Fruit fly (Drosophila melanogaster) whole organism, prepupa: ENCODE measurements around the gene Cp110.

Source experiments
- Blimp-1 ChIP-seq: fragments of 200-800 bp; sonication (Bioruptor generic); optimal IDR thresholded peaks from 3 replicates; lab custom pipeline; 2017; ENCODE audit warnings: missing biosample characterization, missing genetic modification characterization, mild to moderate bottlenecking, moderate library complexity, missing genetic modification reagents
- CG10669 ChIP-seq: fragments of 200-800 bp; sonication (Bioruptor generic); optimal IDR thresholded peaks from 3 replicates; lab custom pipeline; 2018; ENCODE audit warnings: missing biosample characterization, mild to moderate bottlenecking, missing genetic modification characterization, moderate library complexity
- CG11762 ChIP-seq: fragments of 200-800 bp; sonication (Bioruptor generic); optimal IDR thresholded peaks from 3 replicates; lab custom pipeline; 2016; ENCODE audit warnings: missing biosample characterization, missing genetic modification characterization; ENCODE audit not compliant: insufficient read depth
- CG1621 ChIP-seq: fragments of 200-800 bp; sonication (Bioruptor generic); optimal IDR thresholded peaks from 3 replicates; lab custom pipeline; 2018; ENCODE audit warnings: missing biosample characterization, mild to moderate bottlenecking, missing genetic modification characterization
- CG16779 ChIP-seq: fragments of 200-800 bp; sonication (Bioruptor generic); optimal IDR thresholded peaks from 3 replicates; lab custom pipeline; 2017; ENCODE audit warnings: missing biosample characterization, mild to moderate bottlenecking, missing genetic modification characterization
- CG3032 ChIP-seq: fragments of 200-800 bp; optimal IDR thresholded peaks from 2 replicates; lab custom pipeline; 2019; ENCODE audit warnings: missing biosample characterization, mild to moderate bottlenecking, missing genetic modification characterization, moderate library complexity
- CG31627 ChIP-seq: fragments of 200-800 bp; sonication (Bioruptor generic); optimal IDR thresholded peaks from 3 replicates; lab custom pipeline; 2016; ENCODE audit warnings: missing biosample characterization, missing genetic modification characterization
- CG32006 ChIP-seq: fragments of 200-800 bp; sonication (Bioruptor generic); optimal IDR thresholded peaks from 3 replicates; lab custom pipeline; 2017; ENCODE audit warnings: missing biosample characterization, mild to moderate bottlenecking, missing genetic modification characterization
- CG34406 ChIP-seq: fragments of 200-800 bp; sonication (Bioruptor generic); optimal IDR thresholded peaks from 3 replicates; lab custom pipeline; 2016; ENCODE audit warnings: missing biosample characterization, missing genetic modification characterization
- CG3919 ChIP-seq: fragments of 200-800 bp; sonication (Bioruptor generic); optimal IDR thresholded peaks from 3 replicates; lab custom pipeline; 2016; ENCODE audit warnings: missing biosample characterization, missing genetic modification characterization
- CG4318 ChIP-seq: fragments of 200-800 bp; sonication (Bioruptor generic); optimal IDR thresholded peaks from 3 replicates; lab custom pipeline; 2017; ENCODE audit warnings: missing biosample characterization, mild to moderate bottlenecking, missing genetic modification characterization
- CG6163 ChIP-seq: fragments of 200-800 bp; sonication (Bioruptor generic); IDR thresholded peaks from 3 replicates; pipeline ENCODE4 v1.3.6; 2022; ENCODE audit warnings: missing biosample characterization, missing genetic modification characterization
- CG6276 ChIP-seq: fragments of 200-800 bp; sonication (Bioruptor generic); optimal IDR thresholded peaks from 2 replicates; lab custom pipeline; 2017; ENCODE audit warnings: missing biosample characterization, mild to moderate bottlenecking, missing genetic modification characterization
- CG6808 ChIP-seq: fragments of 200-800 bp; sonication (Bioruptor generic); optimal IDR thresholded peaks from 3 replicates; lab custom pipeline; 2017; ENCODE audit warnings: missing biosample characterization, missing genetic modification characterization, mild to moderate bottlenecking, moderate library complexity, missing genetic modification reagents
- CG6854 ChIP-seq: fragments of 200-800 bp; sonication (Bioruptor generic); optimal IDR thresholded peaks from 2 replicates; lab custom pipeline; 2017; ENCODE audit warnings: missing biosample characterization, mild to moderate bottlenecking, missing genetic modification characterization
- CG7368 ChIP-seq: fragments of 200-800 bp; sonication (Bioruptor generic); optimal IDR thresholded peaks from 3 replicates; lab custom pipeline; 2016; ENCODE audit warnings: missing biosample characterization, missing genetic modification characterization
- CG8119 ChIP-seq: fragments of 200-800 bp; sonication (Bioruptor generic); IDR thresholded peaks from 3 replicates; pipeline ENCODE4 v1.3.6; 2022; ENCODE audit warnings: missing biosample characterization, missing genetic modification characterization
- CG8319 ChIP-seq: fragments of 200-800 bp; sonication (Bioruptor generic); optimal IDR thresholded peaks from 3 replicates; lab custom pipeline; 2016; ENCODE audit warnings: missing biosample characterization, missing genetic modification characterization
- Eip75B ChIP-seq: fragments of 200-800 bp; sonication (Bioruptor generic); optimal IDR thresholded peaks from 3 replicates; lab custom pipeline; 2016; ENCODE audit warnings: missing biosample characterization, missing genetic modification characterization
- Eip78C ChIP-seq: fragments of 200-800 bp; sonication (Bioruptor generic); peaks from one replicate; lab custom pipeline; 2016; ENCODE audit warnings: missing biosample characterization, missing genetic modification characterization
- Eip93F ChIP-seq: fragments of 200-800 bp; sonication (Bioruptor generic); optimal IDR thresholded peaks from 2 replicates; lab custom pipeline; 2016; ENCODE audit warnings: missing biosample characterization, mild to moderate bottlenecking, missing genetic modification characterization
- Ets96B ChIP-seq: fragments of 200-800 bp; optimal IDR thresholded peaks from 2 replicates; lab custom pipeline; 2019; ENCODE audit warnings: missing biosample characterization, mild to moderate bottlenecking, missing genetic modification characterization, moderate library complexity
- Hr38 ChIP-seq: sonication (Bioruptor generic); optimal IDR thresholded peaks from 2 replicates; lab custom pipeline; 2016; ENCODE audit warnings: missing biosample characterization, missing genetic modification characterization
- Hr39 ChIP-seq: fragments of 200-800 bp; sonication (Bioruptor generic); optimal IDR thresholded peaks from 2 replicates; lab custom pipeline; 2016; ENCODE audit warnings: missing biosample characterization, missing genetic modification characterization
- Hr4 ChIP-seq: fragments of 200-800 bp; sonication (Bioruptor generic); optimal IDR thresholded peaks from 3 replicates; lab custom pipeline; 2016; ENCODE audit warnings: missing biosample characterization, missing genetic modification characterization
- Lpt ChIP-seq: fragments of 200-800 bp; sonication (Bioruptor generic); optimal IDR thresholded peaks from 3 replicates; lab custom pipeline; 2016; ENCODE audit warnings: missing biosample characterization, missing genetic modification characterization
- OdsH ChIP-seq: fragments of 200-800 bp; sonication (Bioruptor generic); optimal IDR thresholded peaks from 3 replicates; lab custom pipeline; 2016; ENCODE audit warnings: missing biosample characterization, missing genetic modification characterization
- Sox102F ChIP-seq: fragments of 200-800 bp; sonication (Bioruptor generic); optimal IDR thresholded peaks from 2 replicates; lab custom pipeline; 2016; ENCODE audit warnings: missing biosample characterization, mild to moderate bottlenecking, missing genetic modification characterization
- Sox14 ChIP-seq: fragments of 200-800 bp; sonication (Bioruptor generic); optimal IDR thresholded peaks from 3 replicates; lab custom pipeline; 2016; ENCODE audit warnings: missing biosample characterization, missing genetic modification characterization
- cyc ChIP-seq: fragments of 200-800 bp; sonication (Bioruptor generic); optimal IDR thresholded peaks from 3 replicates; lab custom pipeline; 2016; ENCODE audit warnings: missing biosample characterization, missing genetic modification characterization
- dac ChIP-seq: fragments of 200-800 bp; sonication (Bioruptor generic); optimal IDR thresholded peaks from 2 replicates; lab custom pipeline; 2017; ENCODE audit warnings: missing biosample characterization, mild to moderate bottlenecking, missing genetic modification characterization
- dsx ChIP-seq: fragments of 200-800 bp; optimal IDR thresholded peaks from 3 replicates; lab custom pipeline; 2019; ENCODE audit warnings: missing biosample characterization, mild to moderate bottlenecking, missing genetic modification characterization, moderate library complexity; ENCODE audit not compliant: poor library complexity, severe bottlenecking
- eg ChIP-seq: fragments of 200-800 bp; sonication (Bioruptor generic); IDR thresholded peaks from 3 replicates; pipeline ENCODE4 v1.3.6; 2022; ENCODE audit warnings: missing biosample characterization, missing genetic modification characterization
- esn ChIP-seq: fragments of 200-800 bp; sonication (Bioruptor generic); optimal IDR thresholded peaks from 2 replicates; lab custom pipeline; 2016; ENCODE audit warnings: missing biosample characterization, mild to moderate bottlenecking, missing genetic modification characterization, moderate library complexity
- fd59A ChIP-seq: fragments of 200-800 bp; sonication (Bioruptor generic); optimal IDR thresholded peaks from 2 replicates; lab custom pipeline; 2017; ENCODE audit warnings: missing biosample characterization, mild to moderate bottlenecking, missing genetic modification characterization, missing genetic modification reagents
- fd85E ChIP-seq: fragments of 200-800 bp; sonication (Bioruptor generic); optimal IDR thresholded peaks from 3 replicates; lab custom pipeline; 2016; ENCODE audit warnings: missing biosample characterization, missing genetic modification characterization
- fkh ChIP-seq: fragments of 200-800 bp; sonication (Bioruptor generic); optimal IDR thresholded peaks from 3 replicates; lab custom pipeline; 2017; ENCODE audit warnings: missing biosample characterization, mild to moderate bottlenecking, missing genetic modification characterization, moderate library complexity
- lz ChIP-seq: fragments of 200-800 bp; sonication (Bioruptor generic); optimal IDR thresholded peaks from 3 replicates; lab custom pipeline; 2016; ENCODE audit warnings: missing biosample characterization, missing genetic modification characterization
- pdm3 ChIP-seq: fragments of 200-800 bp; sonication (Bioruptor generic); optimal IDR thresholded peaks from 3 replicates; lab custom pipeline; 2016; ENCODE audit warnings: missing biosample characterization, missing genetic modification characterization
- salr ChIP-seq, 2 experiments: fragments of 200-800 bp; sonication (Bioruptor generic); optimal IDR thresholded peaks; 3 replicates each; lab custom pipeline; 2016 to 2018; ENCODE audit warnings: missing biosample characterization in 2 of 2, missing genetic modification characterization in 2 of 2, mild to moderate bottlenecking in 1 of 2
- ss ChIP-seq, 2 experiments: fragments of 200-800 bp; sonication (Bioruptor generic); optimal IDR thresholded peaks; 2 replicates in 1 of 2; 3 replicates in 1 of 2; lab custom pipeline; 2017 to 2018; ENCODE audit warnings: mild to moderate bottlenecking in 2 of 2, missing biosample characterization in 2 of 2, missing genetic modification characterization in 2 of 2, moderate library complexity in 1 of 2
- svp ChIP-seq: fragments of 200-800 bp; sonication (Bioruptor generic); peaks from one replicate; lab custom pipeline; 2016; ENCODE audit warnings: missing biosample characterization, missing genetic modification characterization
- vri ChIP-seq: fragments of 200-800 bp; sonication (Bioruptor generic); optimal IDR thresholded peaks from 3 replicates; lab custom pipeline; 2016; ENCODE audit warnings: missing biosample characterization, mild to moderate bottlenecking, missing genetic modification characterization

The Cp110 gene

dm6 chrX:22486487-22486886 lies 4.6 kb downstream of the Cp110 start:
- TF ChIP-seq CG10669 (GFP tag; lab: Kevin White, UChicago) (no peak), Eip78C (GFP tag; lab: Kevin White, UChicago) (peak; percentile 15), Hr39 (GFP tag; lab: Kevin White, UChicago) (no peak)

dm6 chrX:22486919-22487634 lies 5.2 kb downstream of the Cp110 start:
- no peak for TF ChIP-seq pdm3 (GFP tag; lab: Kevin White, UChicago)
- TF ChIP-seq Eip78C (GFP tag; lab: Kevin White, UChicago) = no peak
- TF ChIP-seq CG1621 (tag; lab: Kevin White, UChicago) = no peak
- no peak for TF ChIP-seq fkh (GFP tag; lab: Kevin White, UChicago)
- no peak for TF ChIP-seq eg
- no peak for TF ChIP-seq CG16779 (tag; lab: Kevin White, UChicago)
- peak in 1 of 2 experiments; percentile 31 for TF ChIP-seq ss (GFP tag; optimal IDR thresholded peaks at IDR 0.05; lab: Kevin White, UChicago)
- no peak for TF ChIP-seq Eip75B (GFP tag; lab: Kevin White, UChicago)
- TF ChIP-seq CG6276 (GFP tag; lab: Kevin White, UChicago) = no peak
- TF ChIP-seq lz (GFP tag; lab: Kevin White, UChicago) = no peak
- TF ChIP-seq dsx (GFP tag; lab: Kevin White, UChicago) = no peak
- TF ChIP-seq CG32006 = no peak
- no peak for TF ChIP-seq fd59A (GFP tag; lab: Kevin White, UChicago)
- TF ChIP-seq CG8319 (GFP tag; lab: Kevin White, UChicago) = no peak
- TF ChIP-seq CG6808 (GFP tag; lab: Kevin White, UChicago) = no peak
- no peak for TF ChIP-seq salr (GFP tag; optimal IDR thresholded peaks at IDR 0.05; lab: Kevin White, UChicago)
- TF ChIP-seq CG4318 = no peak
- no peak for TF ChIP-seq CG3032
- TF ChIP-seq CG6854 = no peak
- TF ChIP-seq esn (GFP tag; lab: Kevin White, UChicago) = no peak
- 0 out of 3 replicates have a peak, but pooled peaks have one; percentile 10 for TF ChIP-seq CG8119 (GFP tag; lab: Robert Waterston, UW)
- no peak for TF ChIP-seq OdsH (GFP tag; lab: Kevin White, UChicago)
- no peak for TF ChIP-seq CG10669 (GFP tag; lab: Kevin White, UChicago)
- no peak for TF ChIP-seq Eip93F (GFP tag; lab: Kevin White, UChicago)
- TF ChIP-seq Sox14 (GFP tag; lab: Kevin White, UChicago) = no peak
- TF ChIP-seq dac (GFP tag; lab: Kevin White, UChicago) = no peak
- TF ChIP-seq vri = peak; percentile 61
- 0 out of 3 replicates have a peak, but pooled peaks have one; percentile 20 for TF ChIP-seq CG6163 (GFP tag; lab: Robert Waterston, UW)
- TF ChIP-seq CG7368 (GFP tag; lab: Kevin White, UChicago) = no peak
- no peak for TF ChIP-seq Hr4
- no peak for TF ChIP-seq Lpt (GFP tag; lab: Kevin White, UChicago)
- no peak for TF ChIP-seq CG31627 (GFP tag; lab: Kevin White, UChicago)
- TF ChIP-seq CG34406 = no peak
- TF ChIP-seq Sox102F = no peak
- TF ChIP-seq, all 60 proteins: peak for 4

dm6 chrX:22487667-22488593 lies 6.0 kb downstream of the Cp110 start:
- no peak for TF ChIP-seq Sox14 (GFP tag; lab: Kevin White, UChicago)
- TF ChIP-seq CG32006 = peak; percentile 52
- TF ChIP-seq svp (GFP tag; lab: Kevin White, UChicago) = peak; percentile 86
- no peak for TF ChIP-seq Blimp-1
- TF ChIP-seq fd59A (GFP tag; lab: Kevin White, UChicago) = no peak
- peak; percentile 25 for TF ChIP-seq CG34406
- TF ChIP-seq CG6808 (GFP tag; lab: Kevin White, UChicago) = peak; percentile 21
- TF ChIP-seq vri = no peak
- TF ChIP-seq fd85E = no peak
- no peak for TF ChIP-seq Sox102F
- peak; percentile 12 for TF ChIP-seq CG11762 (GFP tag; lab: Kevin White, UChicago)
- TF ChIP-seq salr (GFP tag; optimal IDR thresholded peaks at IDR 0.05; lab: Kevin White, UChicago) = no peak
- TF ChIP-seq CG6163 (GFP tag; lab: Robert Waterston, UW) = peak; percentile 53; the same call in 2 of the 3 replicates
- no peak for TF ChIP-seq dac (GFP tag; lab: Kevin White, UChicago)
- TF ChIP-seq cyc (GFP tag; lab: Kevin White, UChicago) = no peak
- peak; percentile 43 for TF ChIP-seq Ets96B (tag; lab: Kevin White, UChicago)
- peak; percentile 16 for TF ChIP-seq CG6276 (GFP tag; lab: Kevin White, UChicago)
- TF ChIP-seq dsx (GFP tag; lab: Kevin White, UChicago) = no peak
- TF ChIP-seq CG6854 = peak; percentile 49
- peak; percentile 39 for TF ChIP-seq CG3919 (GFP tag; lab: Kevin White, UChicago)
- TF ChIP-seq Hr38 (GFP tag; lab: Kevin White, UChicago) = no peak
